Fruit fly (Drosophila melanogaster): Measurements from ENCODE around the gene GlcAT-P.

Gene GlcAT-P

DNA sequence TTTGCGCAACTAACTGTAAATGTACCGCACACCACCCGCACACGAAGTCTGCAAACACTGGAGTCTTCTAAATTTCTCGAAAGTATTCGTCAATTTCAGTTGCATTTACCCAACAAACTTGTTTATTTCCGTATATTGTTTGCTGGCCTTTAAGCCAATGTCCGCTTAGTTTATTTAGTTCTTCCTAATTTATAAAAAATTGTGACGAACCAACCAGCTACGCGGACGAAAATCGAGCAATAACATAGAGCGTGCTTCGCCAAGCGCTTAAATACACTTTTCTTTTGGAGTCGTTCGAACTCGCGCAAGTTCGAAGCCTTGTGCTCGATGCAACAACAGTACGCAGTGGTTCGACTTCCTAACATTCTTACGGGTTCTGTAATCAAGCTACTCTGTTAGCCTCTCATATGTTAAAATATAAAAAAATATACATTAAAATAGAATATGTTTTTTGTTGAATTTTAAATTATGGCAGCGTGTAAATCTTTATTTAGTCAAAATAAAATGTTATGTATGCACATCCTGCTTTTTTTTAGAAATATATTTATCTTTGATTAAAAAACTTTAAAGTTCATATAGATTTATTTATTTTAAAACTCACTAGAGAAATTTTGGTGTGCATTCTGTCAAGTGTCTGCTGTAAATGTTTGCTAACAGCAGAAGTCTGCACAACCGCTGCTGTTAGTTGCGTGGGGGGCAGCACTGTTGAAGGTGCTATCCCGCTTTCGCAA lies at the start of gene GlcAT-P:
Gene GlcAT-P (minus strand): TSS at position 246 of the 731 bp plus-strand sequence.
- peak; percentile 79 for TF ChIP-seq CG17801 (GFP tag; optimal IDR thresholded peaks at IDR 0.05; ENCODE audit: partially characterized antibody)

DNA sequence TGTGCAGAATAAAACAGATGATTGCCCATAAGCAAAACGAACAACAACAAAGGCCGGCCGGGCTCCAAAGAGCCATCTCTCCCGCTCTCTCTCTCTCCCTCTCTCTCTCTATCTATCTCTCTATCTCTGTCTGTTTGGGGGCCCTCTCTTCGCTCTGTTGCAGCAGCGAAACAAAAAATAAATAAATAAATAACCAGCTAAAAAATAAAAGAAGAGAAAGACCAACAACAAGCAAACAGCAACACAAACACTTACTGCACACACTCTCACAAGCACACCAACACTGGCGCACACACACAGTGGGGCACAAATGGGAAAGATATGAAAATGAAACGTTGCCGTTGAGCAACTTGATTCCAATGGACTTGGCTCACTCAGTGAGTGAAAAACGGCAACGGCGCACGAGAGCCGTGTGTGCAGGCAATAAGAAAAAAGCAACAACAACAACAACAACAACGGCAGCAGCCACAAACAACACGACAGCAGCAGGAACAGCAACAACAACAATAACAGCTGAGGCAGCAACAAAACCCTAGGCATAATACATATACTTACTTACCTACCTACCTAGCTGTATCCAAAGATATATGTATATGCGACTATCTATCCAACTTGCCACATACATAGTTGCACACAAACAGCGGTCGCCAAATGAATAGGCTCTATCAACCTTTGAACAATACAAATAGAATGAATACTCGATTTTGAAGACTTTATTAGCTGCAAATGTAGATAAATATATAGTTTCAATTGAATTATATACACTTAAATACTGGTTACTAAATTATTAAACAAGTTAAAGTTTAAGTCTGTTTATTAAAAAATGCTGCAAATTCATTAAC lies 48.9 kb upstream of the GlcAT-P start:
- TF ChIP-seq CG17801 (GFP tag; optimal IDR thresholded peaks at IDR 0.05; ENCODE audit: partially characterized antibody), result peak; percentile 95

DNA sequence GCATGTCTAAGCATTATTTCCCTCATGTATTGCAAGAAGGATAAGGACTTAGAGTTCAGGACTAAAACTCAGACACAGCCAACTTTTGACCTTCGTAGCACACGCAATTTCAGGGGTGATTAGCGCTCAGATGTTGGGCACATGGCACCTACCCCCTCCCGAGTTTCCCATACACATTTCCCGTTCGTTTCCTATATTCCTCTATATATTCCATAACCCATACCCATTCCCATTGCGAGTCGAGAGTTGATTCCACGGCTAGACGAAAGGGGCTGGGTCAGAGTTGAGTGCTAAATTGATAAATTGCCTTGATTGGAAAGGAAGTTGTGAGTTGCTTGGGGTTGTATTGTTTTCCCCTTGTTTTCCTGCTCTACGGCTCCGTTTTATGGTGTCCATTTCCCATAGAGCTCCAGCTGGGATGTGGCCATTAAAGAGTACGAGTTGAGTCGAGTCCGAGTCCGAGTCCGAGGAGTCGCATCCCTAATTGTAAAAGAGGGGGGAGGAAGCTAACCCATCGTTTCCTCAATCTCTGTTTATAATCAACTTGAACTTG lies 46.8 kb upstream of the GlcAT-P start:
- no peak for TF ChIP-seq CG17801 (GFP tag; optimal IDR thresholded peaks at IDR 0.05; ENCODE audit: partially characterized antibody)

DNA sequence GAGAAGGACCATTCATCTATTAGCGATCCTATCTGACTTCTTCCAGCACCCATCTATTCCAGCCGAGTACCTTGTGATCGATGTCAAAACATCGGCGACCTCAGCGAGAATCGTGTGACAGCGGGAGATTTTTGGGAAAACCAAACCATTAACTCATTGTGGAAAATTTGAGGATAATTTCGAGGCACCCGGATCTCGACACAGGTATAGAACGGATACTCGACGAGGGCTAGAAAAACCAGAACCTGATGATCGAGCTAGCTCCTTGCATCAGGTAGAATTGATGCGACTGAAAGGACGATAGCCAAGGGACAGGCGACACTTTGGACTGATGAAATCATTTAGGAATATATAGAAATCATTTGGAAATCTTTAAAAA lies 45.9 kb upstream of the GlcAT-P start:
- no peak for TF ChIP-seq CG17801 (GFP tag; optimal IDR thresholded peaks at IDR 0.05; ENCODE audit: partially characterized antibody)

DNA sequence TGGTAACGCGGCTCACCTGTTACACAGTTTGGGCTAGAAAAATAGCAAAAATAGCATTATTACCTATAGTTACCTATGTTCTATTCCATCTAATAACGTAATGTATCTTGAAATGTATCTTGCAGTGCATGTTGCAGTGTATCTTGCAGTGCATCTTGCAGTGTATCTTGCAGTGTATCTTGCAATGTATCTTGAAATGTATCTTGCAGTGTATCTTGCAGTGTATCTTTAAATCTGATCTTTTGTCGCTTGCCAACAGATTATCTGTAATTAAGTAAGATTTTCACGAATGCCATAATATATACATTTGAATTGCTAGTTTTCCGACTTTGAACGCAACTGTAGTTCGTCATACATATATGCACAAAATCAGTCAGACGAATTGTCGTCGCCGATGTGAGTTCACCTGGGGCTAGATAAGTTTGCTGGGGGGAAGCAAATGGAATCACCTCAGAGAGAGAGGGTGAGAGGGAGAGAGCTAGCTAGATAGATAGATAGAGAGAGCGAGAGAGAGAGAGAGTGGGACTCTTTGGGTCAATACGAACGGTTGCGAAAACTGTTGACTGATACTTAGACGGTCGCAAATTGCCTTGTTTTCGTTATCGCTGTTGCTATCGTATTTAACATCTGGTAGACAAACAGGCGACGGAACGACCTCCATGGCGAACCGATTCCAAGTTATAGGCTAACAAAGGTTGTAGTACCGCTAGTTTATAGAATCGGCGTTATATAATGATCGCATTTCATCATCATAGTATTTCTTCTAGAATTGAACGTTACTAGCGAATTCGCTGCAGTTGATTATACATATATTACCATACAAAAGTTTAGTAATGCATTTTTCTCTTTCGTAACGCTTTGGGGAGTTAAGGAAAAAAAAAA lies 45.3 kb upstream of the GlcAT-P start:
- TF ChIP-seq CG17801 (GFP tag; optimal IDR thresholded peaks at IDR 0.05; ENCODE audit: partially characterized antibody), result no peak

DNA sequence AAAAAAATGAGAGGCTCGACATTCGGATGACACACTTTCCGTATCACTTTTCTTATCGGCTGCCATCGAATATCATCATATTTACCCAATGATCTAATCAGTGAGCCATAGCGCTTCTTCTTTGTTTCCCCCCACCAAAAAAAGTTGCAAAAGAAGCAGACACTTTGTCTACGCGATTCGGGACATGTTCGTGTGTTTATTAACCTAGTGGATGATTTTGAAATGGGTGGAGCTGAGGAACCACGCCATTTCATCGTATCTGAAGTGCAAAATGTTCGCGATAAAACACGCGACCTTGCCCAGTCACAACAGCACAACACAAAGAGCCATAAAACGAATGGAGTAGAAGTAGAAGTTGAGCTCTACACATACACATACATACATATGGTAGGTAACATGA lies 44.6 kb upstream of the GlcAT-P start:
- TF ChIP-seq CG17801 (GFP tag; optimal IDR thresholded peaks at IDR 0.05; ENCODE audit: partially characterized antibody), result peak; percentile 34

DNA sequence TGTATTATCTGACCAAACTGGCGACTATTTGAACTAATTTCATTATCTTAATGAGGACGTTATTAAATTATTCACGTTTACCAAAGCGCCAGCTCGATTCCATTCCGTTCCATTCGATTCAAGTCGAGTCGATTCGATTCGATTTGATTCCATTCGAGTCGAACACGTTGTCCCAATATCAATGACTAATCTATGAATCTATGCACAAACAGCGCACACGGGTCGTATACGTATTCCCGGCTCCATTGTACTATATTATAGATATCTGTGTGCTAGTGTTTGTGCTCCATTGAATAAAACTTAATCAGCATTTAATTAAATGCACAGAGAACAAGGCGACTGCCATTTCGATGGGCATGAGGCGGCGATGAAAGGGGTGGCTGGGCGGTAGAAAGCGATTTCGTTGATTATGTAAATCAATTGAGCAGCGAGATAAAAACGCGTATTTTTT lies 41.9 kb upstream of the GlcAT-P start:
- no peak for TF ChIP-seq CG17801 (GFP tag; optimal IDR thresholded peaks at IDR 0.05; ENCODE audit: partially characterized antibody)

DNA sequence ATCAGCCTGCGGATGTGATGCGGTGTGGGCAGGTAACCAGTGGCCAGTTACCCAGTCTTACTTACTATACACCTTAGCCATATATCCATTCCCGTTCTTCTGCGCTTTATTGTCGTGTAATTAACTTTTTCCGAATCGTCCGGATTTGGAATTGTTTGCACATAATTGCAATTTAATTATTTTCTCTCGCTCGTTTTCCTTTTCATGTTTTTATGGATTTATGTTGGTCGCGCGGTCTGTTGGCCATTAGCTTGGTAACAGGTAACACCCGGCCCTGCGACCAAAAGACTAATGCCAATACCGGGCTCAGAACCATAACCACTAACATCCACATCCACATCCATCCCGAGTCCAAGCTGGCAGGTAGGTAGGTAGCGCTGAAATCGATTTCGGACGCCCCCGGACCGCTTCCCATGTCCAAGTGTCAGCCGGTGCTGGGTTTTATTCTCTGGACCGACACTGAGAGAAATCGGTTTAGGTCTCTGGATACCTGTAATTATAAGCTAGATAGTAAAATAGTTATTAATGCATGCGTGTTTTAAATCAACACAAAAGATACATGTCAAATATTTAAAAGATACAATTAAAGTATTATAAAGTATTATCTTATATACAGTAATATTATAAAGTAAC lies 39.9 kb upstream of the GlcAT-P start:
- no peak for TF ChIP-seq CG17801 (GFP tag; optimal IDR thresholded peaks at IDR 0.05; ENCODE audit: partially characterized antibody)

DNA sequence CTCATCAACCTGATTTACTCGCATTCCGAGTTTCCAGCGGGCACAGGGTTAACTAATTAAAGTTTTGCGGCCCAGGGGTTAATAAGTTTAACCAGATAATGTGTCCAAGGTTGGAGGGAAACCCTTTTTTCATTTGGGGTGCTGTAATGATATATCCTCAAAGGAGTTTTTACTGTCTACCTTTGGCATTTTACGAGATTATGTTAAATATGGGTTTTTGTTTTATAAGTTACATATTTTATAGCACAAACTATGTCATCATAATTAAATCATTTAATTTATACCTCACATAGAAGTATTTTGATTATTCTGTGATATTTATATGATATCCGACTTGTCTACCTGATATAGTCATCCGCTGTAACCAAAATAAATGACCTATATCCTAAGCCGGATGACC lies 38.8 kb upstream of the GlcAT-P start, which contains the start of gene Ir68a:
Gene Ir68a (minus strand): TSS at position 101 of the 400 bp plus-strand sequence.
- no peak for TF ChIP-seq CG17801 (GFP tag; optimal IDR thresholded peaks at IDR 0.05; ENCODE audit: partially characterized antibody)

DNA sequence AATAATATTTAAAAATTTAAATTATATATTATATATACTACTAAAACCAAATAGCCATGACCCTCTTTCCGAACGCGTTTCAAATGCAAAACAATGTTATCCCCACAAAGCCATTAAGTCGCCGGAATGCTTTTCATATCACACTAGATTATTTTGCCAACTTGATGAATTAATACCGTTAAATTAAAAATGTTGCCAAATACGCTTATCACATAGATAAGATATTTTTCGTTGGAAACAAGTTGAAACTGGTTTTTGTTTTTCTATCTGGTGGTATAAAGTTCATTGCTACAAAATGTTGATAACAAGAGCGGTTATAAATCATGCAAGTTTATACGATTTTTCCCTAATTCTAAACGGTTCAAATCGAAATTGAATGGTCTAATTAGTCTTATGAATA lies 36.2 kb upstream of the GlcAT-P start:
- no peak for TF ChIP-seq CG17801 (GFP tag; optimal IDR thresholded peaks at IDR 0.05; ENCODE audit: partially characterized antibody)

DNA sequence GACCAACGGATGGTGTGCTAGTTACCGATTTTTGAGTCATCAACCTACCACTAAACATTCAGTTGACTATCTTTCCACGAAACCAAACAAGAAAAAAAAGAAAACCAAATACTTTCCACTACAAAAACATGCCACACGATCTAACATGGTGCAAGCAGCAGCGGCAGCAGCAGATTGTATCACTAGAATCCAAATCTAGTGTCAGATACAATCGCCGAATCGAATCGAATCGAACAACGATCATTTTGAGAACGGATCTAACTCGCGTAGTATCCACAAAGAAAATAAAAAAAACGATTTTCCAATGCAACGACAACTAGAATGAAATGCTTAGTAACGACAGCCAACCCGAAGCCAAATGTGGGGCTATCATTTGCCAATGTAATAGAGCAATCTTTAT lies 30.4 kb upstream of the GlcAT-P start:
- no peak for TF ChIP-seq CG17801 (GFP tag; optimal IDR thresholded peaks at IDR 0.05; ENCODE audit: partially characterized antibody)

DNA sequence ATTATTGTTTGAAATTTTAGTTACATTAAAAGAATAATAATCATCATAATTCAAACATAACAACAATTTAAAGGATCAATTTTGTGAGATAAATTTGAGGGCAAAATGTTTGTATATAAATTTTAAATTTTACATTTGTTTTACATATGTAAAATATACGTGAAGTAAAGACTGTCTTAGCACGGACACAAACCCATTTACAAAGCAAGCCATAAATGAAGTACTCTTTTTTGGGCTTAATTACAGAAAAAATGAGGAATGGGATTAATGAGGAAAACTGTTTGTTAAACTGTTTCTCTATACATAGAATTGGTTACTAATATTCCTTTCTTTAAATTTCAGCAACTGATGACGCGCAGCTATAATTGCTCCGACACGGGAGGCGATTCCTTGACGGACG lies 27.3 kb upstream of the GlcAT-P start:
- TF ChIP-seq CG17801 (GFP tag; optimal IDR thresholded peaks at IDR 0.05; ENCODE audit: partially characterized antibody), result no peak

DNA sequence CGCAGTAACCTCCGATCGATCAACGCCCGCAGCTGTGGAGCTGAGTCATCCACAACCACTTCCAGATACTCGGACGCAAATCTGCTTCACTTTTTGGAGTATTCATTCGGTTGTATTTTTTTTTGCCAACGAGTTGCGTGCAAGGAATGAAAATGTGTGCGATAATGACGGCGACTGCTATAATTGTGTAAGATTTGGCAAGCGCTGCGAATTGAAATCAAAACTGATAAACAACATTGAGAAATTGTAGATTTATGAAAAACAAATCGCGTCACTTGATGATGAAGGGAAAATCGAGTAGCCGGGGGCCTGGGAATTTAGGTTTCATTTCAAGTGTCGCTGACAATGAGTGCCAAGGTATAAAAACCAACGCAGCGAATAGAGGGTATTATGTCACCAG lies 21.6 kb upstream of the GlcAT-P start:
- no peak for TF ChIP-seq CG17801 (GFP tag; optimal IDR thresholded peaks at IDR 0.05; ENCODE audit: partially characterized antibody)

DNA sequence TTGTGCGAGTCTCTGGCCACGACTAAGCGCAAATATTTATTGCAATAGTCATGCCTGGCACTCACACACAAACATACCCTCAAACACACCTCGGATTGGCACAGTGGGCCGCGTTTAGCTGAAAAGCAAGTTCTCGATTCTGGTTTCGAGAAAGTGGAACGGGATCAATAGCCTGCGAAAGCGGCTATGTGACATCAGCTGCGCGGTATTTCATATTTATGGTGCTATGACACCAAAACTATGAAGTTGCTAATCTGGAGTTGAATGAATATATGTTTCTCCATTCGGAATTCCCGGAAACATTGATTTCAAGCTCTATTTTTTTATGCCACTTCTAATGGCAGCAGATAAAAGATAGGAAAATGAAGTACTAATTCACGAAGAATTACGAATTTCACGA lies 20.6 kb upstream of the GlcAT-P start:
- TF ChIP-seq CG17801 (GFP tag; optimal IDR thresholded peaks at IDR 0.05; ENCODE audit: partially characterized antibody), result no peak

All from ovary, adult (tissue).